Worm (Caenorhabditis elegans): ENCODE results near the gene clpp-1.

Gene clpp-1

ce11 chrII:10281674-10282073, 21.0 kb downstream of the clpp-1 start:
- TF ChIP-seq ama-1 (optimal IDR thresholded peaks at IDR 0.05), result no peak
- TF ChIP-seq flt-1 (GFP tag; IDR thresholded peaks at IDR 0.05), result no peak
- no peak for TF ChIP-seq sea-1 (GFP tag; conservative IDR thresholded peaks at IDR 0.05)
- TF ChIP-seq hmg-4 (GFP tag; optimal IDR thresholded peaks at IDR 0.05), result no peak

DNA sequence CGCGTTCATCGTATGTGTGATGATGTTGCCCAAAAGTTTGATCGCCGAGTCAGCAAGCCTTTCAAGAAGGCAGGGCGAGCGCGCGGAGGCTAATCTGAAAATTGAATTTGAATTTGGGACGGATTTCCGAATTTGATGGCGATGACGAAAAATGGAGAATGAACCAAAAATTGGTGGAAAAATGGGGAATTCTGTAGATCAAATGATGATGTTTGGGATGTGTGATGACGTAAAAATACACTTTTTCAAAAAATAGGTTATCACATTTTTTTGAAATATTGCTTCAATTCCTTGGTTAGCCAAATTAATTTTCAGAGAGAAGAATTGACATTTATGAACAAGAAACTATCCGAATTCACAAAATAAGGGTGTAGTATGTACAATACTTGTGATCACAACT, 23.1 kb downstream of the clpp-1 start, which contains the start of gene ZK971.1:
Gene ZK971.1, minus strand, starts transcription at position 101 of the 400 bp plus-strand sequence.
- TF ChIP-seq ceh-36 (tag; optimal IDR thresholded peaks at IDR 0.05) (no peak), B0310.2 (tag; optimal IDR thresholded peaks at IDR 0.05) (no peak), ama-1 (optimal IDR thresholded peaks at IDR 0.05) (no peak), pes-1 (GFP tag; IDR thresholded peaks at IDR 0.05) (no peak), ceh-13 (GFP tag; optimal IDR thresholded peaks at IDR 0.05) (no peak), flt-1 (GFP tag; IDR thresholded peaks at IDR 0.05) (no peak), tbx-37 (GFP tag; conservative IDR thresholded peaks at IDR 0.05) (no peak), tbx-11 (GFP tag; IDR thresholded peaks at IDR 0.05) (no peak), sea-1 (GFP tag; conservative IDR thresholded peaks at IDR 0.05) (no peak), aly-1 (tag; optimal IDR thresholded peaks at IDR 0.05) (no peak), F13C5.2 (tag; optimal IDR thresholded peaks at IDR 0.05) (no peak), hmg-4 (GFP tag; optimal IDR thresholded peaks at IDR 0.05) (no peak), scrt-1 (GFP tag; IDR thresholded peaks at IDR 0.05) (no peak)

DNA sequence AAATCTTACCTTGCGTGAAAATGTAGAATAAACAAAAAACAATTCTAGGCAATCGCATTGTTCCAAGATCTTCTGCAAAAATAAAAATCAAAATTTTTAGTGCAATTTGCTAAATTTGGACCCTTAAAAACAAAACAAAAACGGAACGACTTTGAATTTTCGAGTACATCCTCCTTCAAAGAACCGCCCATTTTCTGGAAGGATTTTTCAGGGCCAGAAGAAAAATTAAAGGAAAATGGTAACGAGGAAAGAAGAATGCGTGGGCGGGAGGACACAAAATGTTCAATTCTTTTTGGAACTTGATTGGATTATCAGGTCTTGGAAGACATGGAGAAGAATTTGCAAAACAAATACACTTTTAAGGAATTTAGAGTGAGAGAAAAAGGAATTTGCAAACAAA, 31.5 kb downstream of the clpp-1 start, which contains the start of gene F54B3.4:
Gene F54B3.4, minus strand, starts transcription at position 101 of the 400 bp plus-strand sequence.
- TF ChIP-seq B0310.2 (tag; optimal IDR thresholded peaks at IDR 0.05), result no peak
- no peak for TF ChIP-seq aly-1 (tag; optimal IDR thresholded peaks at IDR 0.05)
- TF ChIP-seq ceh-36 (tag; optimal IDR thresholded peaks at IDR 0.05), result no peak
- TF ChIP-seq sea-1 (GFP tag; conservative IDR thresholded peaks at IDR 0.05), result no peak
- TF ChIP-seq tbx-37 (GFP tag; conservative IDR thresholded peaks at IDR 0.05), result no peak
- TF ChIP-seq flt-1 (GFP tag; IDR thresholded peaks at IDR 0.05), result no peak
- TF ChIP-seq F13C5.2 (tag; optimal IDR thresholded peaks at IDR 0.05), result no peak
- TF ChIP-seq ceh-13 (GFP tag; optimal IDR thresholded peaks at IDR 0.05), result no peak
- TF ChIP-seq tra-4 (tag; optimal IDR thresholded peaks at IDR 0.05), result no peak
- no peak for TF ChIP-seq tbx-11 (GFP tag; IDR thresholded peaks at IDR 0.05)
- TF ChIP-seq hnd-1 (tag; optimal IDR thresholded peaks at IDR 0.05), result no peak
- TF ChIP-seq ama-1 (optimal IDR thresholded peaks at IDR 0.05), result no peak
- TF ChIP-seq hmg-4 (GFP tag; optimal IDR thresholded peaks at IDR 0.05), result no peak
- TF ChIP-seq pes-1 (GFP tag; IDR thresholded peaks at IDR 0.05), result no peak
- TF ChIP-seq hmbx-1 (tag; optimal IDR thresholded peaks at IDR 0.05), result no peak
- no peak for TF ChIP-seq scrt-1 (GFP tag; IDR thresholded peaks at IDR 0.05)
- no peak for TF ChIP-seq ets-7 (tag; optimal IDR thresholded peaks at IDR 0.05)

ce11 chrII:10270052-10270451, 32.6 kb downstream of the clpp-1 start, which contains the start of gene F54B3.2:
TSS of gene F54B3.2 (minus strand) at chrII:10270152.
- TF ChIP-seq sea-1 (GFP tag; conservative IDR thresholded peaks at IDR 0.05) (no peak), ceh-36 (tag; optimal IDR thresholded peaks at IDR 0.05) (no peak), ets-7 (tag; optimal IDR thresholded peaks at IDR 0.05) (no peak), B0310.2 (tag; optimal IDR thresholded peaks at IDR 0.05) (no peak), tbx-11 (GFP tag; IDR thresholded peaks at IDR 0.05) (no peak), flt-1 (GFP tag; IDR thresholded peaks at IDR 0.05) (no peak), hnd-1 (tag; optimal IDR thresholded peaks at IDR 0.05) (no peak), ama-1 (optimal IDR thresholded peaks at IDR 0.05) (no peak), hmg-4 (GFP tag; optimal IDR thresholded peaks at IDR 0.05) (no peak), tra-4 (tag; optimal IDR thresholded peaks at IDR 0.05) (no peak), ceh-13 (GFP tag; optimal IDR thresholded peaks at IDR 0.05) (no peak), aly-1 (tag; optimal IDR thresholded peaks at IDR 0.05) (no peak), F13C5.2 (tag; optimal IDR thresholded peaks at IDR 0.05) (no peak), scrt-1 (GFP tag; IDR thresholded peaks at IDR 0.05) (no peak), tbx-37 (GFP tag; conservative IDR thresholded peaks at IDR 0.05) (no peak)

- TF ChIP-seq flt-1 (GFP tag; IDR thresholded peaks at IDR 0.05) (no peak), tra-4 (tag; optimal IDR thresholded peaks at IDR 0.05) (no peak), scrt-1 (GFP tag; IDR thresholded peaks at IDR 0.05) (no peak), tbx-37 (GFP tag; conservative IDR thresholded peaks at IDR 0.05) (no peak)
These were observed 41.4 kb downstream of the clpp-1 start for ce11 chrII:10261261-10261660.

ce11 chrII:10252048-10252447, 50.6 kb downstream of the clpp-1 start:
- no peak for TF ChIP-seq hmbx-1 (tag; optimal IDR thresholded peaks at IDR 0.05)
- TF ChIP-seq ceh-13 (GFP tag; optimal IDR thresholded peaks at IDR 0.05), result no peak
- TF ChIP-seq pes-1 (GFP tag; IDR thresholded peaks at IDR 0.05), result no peak
- TF ChIP-seq ceh-36 (tag; optimal IDR thresholded peaks at IDR 0.05), result no peak

DNA sequence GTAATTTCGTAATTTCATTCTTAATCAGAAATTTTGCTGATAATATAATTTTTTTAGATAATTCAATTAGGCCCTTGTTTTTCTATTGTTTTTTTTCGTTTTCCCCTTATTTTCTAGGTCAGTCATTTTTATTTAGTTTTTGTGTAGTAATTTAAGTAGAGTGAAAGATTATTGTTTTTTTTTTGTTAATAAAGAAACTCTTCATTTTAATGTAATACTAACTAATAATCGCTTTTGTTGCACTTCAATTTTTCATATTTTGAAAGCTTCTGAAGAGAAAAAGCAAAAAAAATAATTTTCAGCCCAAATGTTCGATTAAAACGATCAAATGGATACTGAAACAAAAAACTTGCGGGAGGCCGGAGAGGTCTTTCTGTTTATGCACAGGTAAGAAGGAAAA, 51.7 kb downstream of the clpp-1 start, which contains the start of gene F54B3.1:
Gene F54B3.1, plus strand, starts transcription at position 301 of the 400 bp plus-strand sequence.
- TF ChIP-seq tbx-37 (GFP tag; conservative IDR thresholded peaks at IDR 0.05) (no peak), pes-1 (GFP tag; IDR thresholded peaks at IDR 0.05) (no peak), ama-1 (optimal IDR thresholded peaks at IDR 0.05) (no peak), hnd-1 (tag; optimal IDR thresholded peaks at IDR 0.05) (no peak), aly-1 (tag; optimal IDR thresholded peaks at IDR 0.05) (no peak), flt-1 (GFP tag; IDR thresholded peaks at IDR 0.05) (no peak), hmg-4 (GFP tag; optimal IDR thresholded peaks at IDR 0.05) (no peak), sea-1 (GFP tag; conservative IDR thresholded peaks at IDR 0.05) (no peak), ceh-36 (tag; optimal IDR thresholded peaks at IDR 0.05) (no peak), tbx-11 (GFP tag; IDR thresholded peaks at IDR 0.05) (no peak), scrt-1 (GFP tag; IDR thresholded peaks at IDR 0.05) (no peak), tra-4 (tag; optimal IDR thresholded peaks at IDR 0.05) (no peak), ceh-13 (GFP tag; optimal IDR thresholded peaks at IDR 0.05) (no peak), ets-7 (tag; optimal IDR thresholded peaks at IDR 0.05) (no peak), hmbx-1 (tag; optimal IDR thresholded peaks at IDR 0.05) (no peak), B0310.2 (tag; optimal IDR thresholded peaks at IDR 0.05) (no peak)

Data from whole organism, early embryonic.